Worm (Caenorhabditis elegans): ENCODE measurements around the gene sams-3.

sams-3 gene

ce11 chrIV:5896341-5896740, 47.9 kb downstream of the sams-3 start, which contains the start of gene pck-3:
Gene pck-3, plus strand, starts transcription at chrIV:5896641.
- no peak for TF ChIP-seq cog-1 (tag; optimal IDR thresholded peaks at IDR 0.05)
- no peak for TF ChIP-seq med-1 (GFP tag; optimal IDR thresholded peaks at IDR 0.05; ENCODE audit: insufficient read depth)
- TF ChIP-seq T22C8.4 (GFP tag; IDR thresholded peaks at IDR 0.05), result no peak
- no peak for TF ChIP-seq flt-1 (GFP tag; IDR thresholded peaks at IDR 0.05)
- TF ChIP-seq klf-2 (GFP tag; conservative IDR thresholded peaks at IDR 0.05), result no peak
- TF ChIP-seq tab-1 (GFP tag; IDR thresholded peaks at IDR 0.05), result no peak
- no peak for TF ChIP-seq ztf-23 (GFP tag; IDR thresholded peaks at IDR 0.05)
- no peak for TF ChIP-seq ref-1 (GFP tag; conservative IDR thresholded peaks at IDR 0.05)
- TF ChIP-seq ztf-29 (GFP tag; IDR thresholded peaks at IDR 0.05), result no peak
